Fruit fly (Drosophila melanogaster) whole organism, adult: ENCODE data around the gene Kebab.
A peak's percentile ranks its signal among the peaks of the same experiment; 100 is the strongest.

Experiments used
- CG11617 ChIP-seq: fragments of 200-800 bp; sonication (Bioruptor generic); optimal IDR thresholded peaks from 2 replicates; lab custom pipeline; 2017; ENCODE audit warnings: mild to moderate bottlenecking, missing biosample characterization, missing genetic modification reagents, missing genetic modification characterization
- CG12768 ChIP-seq: fragments of 200-800 bp; sonication (Bioruptor generic); optimal IDR thresholded peaks from 2 replicates; lab custom pipeline; 2017; ENCODE audit warnings: missing biosample characterization, missing genetic modification characterization, mild to moderate bottlenecking, moderate library complexity, missing genetic modification reagents
- CG14711 ChIP-seq: fragments of 200-800 bp; sonication (Bioruptor generic); optimal IDR thresholded peaks from 2 replicates; lab custom pipeline; 2018; ENCODE audit warnings: missing biosample characterization, mild to moderate bottlenecking, missing genetic modification characterization, moderate library complexity
- CG1620 ChIP-seq: fragments of 200-800 bp; sonication (Bioruptor generic); optimal IDR thresholded peaks from 2 replicates; lab custom pipeline; 2016; ENCODE audit warnings: missing biosample characterization, missing genetic modification characterization
- CG33017 ChIP-seq: fragments of 200-800 bp; sonication (Bioruptor generic); optimal IDR thresholded peaks from 2 replicates; lab custom pipeline; 2018; ENCODE audit warnings: missing biosample characterization, mild to moderate bottlenecking, missing genetic modification characterization, moderate library complexity
- CG5204 ChIP-seq: fragments of 200-800 bp; sonication (Bioruptor generic); optimal IDR thresholded peaks from 2 replicates; lab custom pipeline; 2016; ENCODE audit warnings: missing biosample characterization, missing genetic modification characterization
- CG7045 ChIP-seq: fragments of 200-800 bp; sonication (Bioruptor generic); optimal IDR thresholded peaks from 2 replicates; lab custom pipeline; 2017; ENCODE audit warnings: missing biosample characterization, mild to moderate bottlenecking, missing genetic modification characterization
- CG7101 ChIP-seq: fragments of 200-800 bp; sonication (Bioruptor generic); optimal IDR thresholded peaks from 2 replicates; lab custom pipeline; 2018; ENCODE audit warnings: missing biosample characterization, mild to moderate bottlenecking, missing genetic modification characterization, moderate library complexity
- Clk ChIP-seq: fragments of 200-800 bp; sonication (Bioruptor generic); optimal IDR thresholded peaks from 2 replicates; lab custom pipeline; 2017; ENCODE audit warnings: missing biosample characterization, missing genetic modification characterization
- Crg-1 ChIP-seq: fragments of 200-800 bp; sonication (Bioruptor generic); optimal IDR thresholded peaks from 2 replicates; lab custom pipeline; 2016; ENCODE audit warnings: missing biosample characterization, missing genetic modification characterization
- Hr96 ChIP-seq: fragments of 200-800 bp; sonication (Bioruptor generic); optimal IDR thresholded peaks from 2 replicates; lab custom pipeline; 2016; ENCODE audit warnings: missing biosample characterization, missing genetic modification characterization
- Mnt ChIP-seq: fragments of 200-800 bp; sonication (Bioruptor generic); optimal IDR thresholded peaks from 2 replicates; lab custom pipeline; 2016; ENCODE audit warnings: missing biosample characterization, mild to moderate bottlenecking, missing genetic modification characterization
- bab1 ChIP-seq: fragments of 200-800 bp; sonication (Bioruptor generic); optimal IDR thresholded peaks from 3 replicates; lab custom pipeline; 2019; ENCODE audit warnings: missing biosample characterization, mild to moderate bottlenecking, missing genetic modification characterization, moderate library complexity
- cic ChIP-seq: fragments of 200-800 bp; sonication (Bioruptor generic); optimal IDR thresholded peaks from 2 replicates; lab custom pipeline; 2017; ENCODE audit warnings: missing biosample characterization, mild to moderate bottlenecking, missing genetic modification characterization, moderate library complexity
- cnc ChIP-seq, 2 experiments: fragments of >200 bp; optimal IDR thresholded peaks; 2 replicates each; lab custom pipeline; 2017
- kay ChIP-seq: fragments of 200-800 bp; sonication (Bioruptor generic); peaks from one replicate; lab custom pipeline; 2016; ENCODE audit warnings: missing biosample characterization, missing genetic modification characterization, borderline replicate concordance
- ovo ChIP-seq: fragments of 200-800 bp; sonication (Bioruptor generic); optimal IDR thresholded peaks from 2 replicates; lab custom pipeline; 2016; ENCODE audit warnings: missing biosample characterization, missing genetic modification characterization
- pad ChIP-seq: fragments of 200-800 bp; sonication (Bioruptor generic); optimal IDR thresholded peaks from 3 replicates; lab custom pipeline; 2017; ENCODE audit warnings: missing biosample characterization, missing genetic modification characterization, mild to moderate bottlenecking, moderate library complexity, missing genetic modification reagents
- tj ChIP-seq: fragments of 200-800 bp; sonication (Bioruptor generic); optimal IDR thresholded peaks from 3 replicates; lab custom pipeline; 2017; ENCODE audit warnings: missing biosample characterization, mild to moderate bottlenecking, missing genetic modification characterization, moderate library complexity
- toe ChIP-seq: fragments of 200-800 bp; sonication (Bioruptor generic); optimal IDR thresholded peaks from 2 replicates; lab custom pipeline; 2016; ENCODE audit warnings: missing biosample characterization, missing genetic modification characterization

Kebab gene

dm6 chr2L:2011430-2011829 is 33.9 kb upstream of the Kebab start:
- TF ChIP-seq CG14711 (tag; lab: Kevin White, UChicago) (no peak), ovo (GFP tag; lab: Kevin White, UChicago) (no peak), bab1 (no peak), CG7045 (GFP tag; lab: Kevin White, UChicago) (no peak)

- peak; percentile 83 for TF ChIP-seq tj (GFP tag; lab: Kevin White, UChicago)
- TF ChIP-seq bab1: peak; percentile 14
- no peak for TF ChIP-seq CG7045 (GFP tag; lab: Kevin White, UChicago)
Measured at dm6 chr2L:2013057-2013456, 32.2 kb upstream of the Kebab start.

dm6 chr2L:2013836-2014434 is 31.4 kb upstream of the Kebab start:
- TF ChIP-seq CG7101 (no peak), pad (no peak), CG14711 (tag; lab: Kevin White, UChicago) (no peak), toe (GFP tag; lab: Kevin White, UChicago) (no peak), CG12768 (GFP tag; lab: Kevin White, UChicago) (no peak), CG11617 (no peak), kay (GFP tag; lab: Kevin White, UChicago) (no peak), CG7045 (GFP tag; lab: Kevin White, UChicago) (no peak)

dm6 chr2L:2015204-2015603 is 30.1 kb upstream of the Kebab start:
- TF ChIP-seq CG7101 (no peak), CG1620 (GFP tag; lab: Kevin White, UChicago) (no peak), cnc (optimal IDR thresholded peaks at IDR 0.05; lab: Kevin White, UChicago) (no peak), CG7045 (GFP tag; lab: Kevin White, UChicago) (no peak), CG33017 (tag; lab: Kevin White, UChicago) (no peak), bab1 (no peak), CG14711 (tag; lab: Kevin White, UChicago) (no peak), cic (GFP tag; lab: Kevin White, UChicago) (no peak), Mnt (GFP tag; lab: Kevin White, UChicago) (no peak), pad (no peak), ovo (GFP tag; lab: Kevin White, UChicago) (no peak), CG12768 (GFP tag; lab: Kevin White, UChicago) (no peak), Clk (GFP tag; lab: Kevin White, UChicago) (no peak), Crg-1 (no peak), CG11617 (no peak), CG5204 (GFP tag; lab: Kevin White, UChicago) (no peak), tj (GFP tag; lab: Kevin White, UChicago) (no peak), toe (GFP tag; lab: Kevin White, UChicago) (no peak), Hr96 (GFP tag; lab: Kevin White, UChicago) (no peak)

dm6 chr2L:2022823-2023222 is 22.5 kb upstream of the Kebab start:
- TF ChIP-seq toe (GFP tag; lab: Kevin White, UChicago) (no peak), CG33017 (tag; lab: Kevin White, UChicago) (no peak), CG1620 (GFP tag; lab: Kevin White, UChicago) (no peak), Mnt (GFP tag; lab: Kevin White, UChicago) (no peak), kay (GFP tag; lab: Kevin White, UChicago) (no peak), tj (GFP tag; lab: Kevin White, UChicago) (no peak), bab1 (no peak), CG7045 (GFP tag; lab: Kevin White, UChicago) (no peak), pad (no peak), CG12768 (GFP tag; lab: Kevin White, UChicago) (no peak), ovo (GFP tag; lab: Kevin White, UChicago) (no peak), cic (GFP tag; lab: Kevin White, UChicago) (no peak), CG11617 (no peak), Hr96 (GFP tag; lab: Kevin White, UChicago) (no peak), Clk (GFP tag; lab: Kevin White, UChicago) (no peak), CG14711 (tag; lab: Kevin White, UChicago) (no peak), cnc (optimal IDR thresholded peaks at IDR 0.05; lab: Kevin White, UChicago) (no peak)

- no peak for TF ChIP-seq Mnt (GFP tag; lab: Kevin White, UChicago)
Measured at dm6 chr2L:2031522-2031921, 13.8 kb upstream of the Kebab start.

dm6 chr2L:2032076-2032475 is 13.2 kb upstream of the Kebab start:
- no peak for TF ChIP-seq toe (GFP tag; lab: Kevin White, UChicago)
- TF ChIP-seq bab1: peak; percentile 5
- no peak for TF ChIP-seq Mnt (GFP tag; lab: Kevin White, UChicago)
- no peak for TF ChIP-seq Hr96 (GFP tag; lab: Kevin White, UChicago)
- TF ChIP-seq pad: no peak

- TF ChIP-seq Clk (GFP tag; lab: Kevin White, UChicago) (no peak), Hr96 (GFP tag; lab: Kevin White, UChicago) (no peak), Mnt (GFP tag; lab: Kevin White, UChicago) (no peak), CG1620 (GFP tag; lab: Kevin White, UChicago) (no peak), cnc (optimal IDR thresholded peaks at IDR 0.05; lab: Kevin White, UChicago) (no peak), Crg-1 (no peak), CG5204 (GFP tag; lab: Kevin White, UChicago) (no peak), CG33017 (tag; lab: Kevin White, UChicago) (no peak), CG14711 (tag; lab: Kevin White, UChicago) (no peak), kay (GFP tag; lab: Kevin White, UChicago) (no peak), CG12768 (GFP tag; lab: Kevin White, UChicago) (no peak), CG7045 (GFP tag; lab: Kevin White, UChicago) (no peak), bab1 (no peak), CG7101 (no peak), CG11617 (no peak), toe (GFP tag; lab: Kevin White, UChicago) (no peak), pad (no peak)
Measured at dm6 chr2L:2035941-2036340, 9.4 kb upstream of the Kebab start, which contains the start of gene CG42296. TSS of gene CG42296 (minus strand) at chr2L:2036041.
